Fruit fly (Drosophila melanogaster) whole organism, embryonic: ENCODE data around the gene CG42237.

Experiments used
- Atf3 ChIP-seq: fragments of 200-800 bp; sonication (Bioruptor generic); optimal IDR thresholded peaks from 3 replicates; lab custom pipeline; 2016; ENCODE audit warnings: missing biosample characterization, missing genetic modification characterization
- B-H2 ChIP-seq: fragments of 200-800 bp; sonication (Bioruptor generic); optimal IDR thresholded peaks from 2 replicates; lab custom pipeline; 2018; ENCODE audit warnings: missing biosample characterization, mild to moderate bottlenecking, missing genetic modification characterization
- Blimp-1 ChIP-seq: fragments of 200-800 bp; sonication (Bioruptor generic); optimal IDR thresholded peaks from 3 replicates; lab custom pipeline; 2018; ENCODE audit warnings: missing biosample characterization, missing genetic modification characterization, mild to moderate bottlenecking, moderate library complexity, missing genetic modification reagents
- CG10462 ChIP-seq: fragments of 200-800 bp; sonication (Bioruptor generic); optimal IDR thresholded peaks from 2 replicates; lab custom pipeline; 2016; ENCODE audit warnings: missing biosample characterization, missing genetic modification characterization
- CG12071 ChIP-seq: fragments of 200-800 bp; sonication (Bioruptor generic); optimal IDR thresholded peaks from 3 replicates; lab custom pipeline; 2018; ENCODE audit warnings: missing biosample characterization, mild to moderate bottlenecking, missing genetic modification characterization
- CG15479 ChIP-seq: fragments of 200-800 bp; sonication (Bioruptor generic); optimal IDR thresholded peaks from 3 replicates; lab custom pipeline; 2019; ENCODE audit warnings: missing biosample characterization, mild to moderate bottlenecking, missing genetic modification characterization, moderate library complexity
- CG17612 ChIP-seq: fragments of 200-800 bp; sonication (Bioruptor generic); IDR thresholded peaks from 2 replicates; pipeline ENCODE4 v1.3.6; 2022; ENCODE audit warnings: missing biosample characterization, missing genetic modification characterization
- CG2116 ChIP-seq: fragments of 200-800 bp; sonication (Bioruptor generic); optimal IDR thresholded peaks from 3 replicates; lab custom pipeline; 2018; ENCODE audit warnings: missing biosample characterization, mild to moderate bottlenecking, missing genetic modification characterization
- CG34224 ChIP-seq: fragments of 200-800 bp; sonication (Bioruptor generic); IDR thresholded peaks from 3 replicates; pipeline ENCODE4 v1.3.6; 2022; ENCODE audit warnings: missing biosample characterization, missing genetic modification characterization; ENCODE audit not compliant: partially characterized antibody
- CG34376 ChIP-seq: fragments of 200-800 bp; sonication (Bioruptor generic); optimal IDR thresholded peaks from 2 replicates; lab custom pipeline; 2018; ENCODE audit warnings: missing biosample characterization, mild to moderate bottlenecking, missing genetic modification characterization
- CG34422 ChIP-seq: fragments of 200-800 bp; sonication (Bioruptor generic); IDR thresholded peaks from 3 replicates; pipeline ENCODE4 v1.3.6; 2022; ENCODE audit warnings: missing biosample characterization, missing genetic modification characterization
- CG3847 ChIP-seq: fragments of 200-800 bp; sonication (Bioruptor generic); IDR thresholded peaks from 2 replicates; pipeline ENCODE4 v1.3.6; 2022; ENCODE audit warnings: missing biosample characterization, missing genetic modification characterization
- CG4360 ChIP-seq: fragments of 200-800 bp; sonication (Bioruptor generic); IDR thresholded peaks from 2 replicates; pipeline ENCODE4 v1.3.6; 2022; ENCODE audit warnings: missing biosample characterization, missing genetic modification characterization
- CG6765 ChIP-seq: fragments of 200-800 bp; sonication (Bioruptor generic); optimal IDR thresholded peaks from 3 replicates; lab custom pipeline; 2017; ENCODE audit warnings: missing biosample characterization, mild to moderate bottlenecking, missing genetic modification characterization
- CG7839 ChIP-seq: fragments of 200-800 bp; sonication (Bioruptor generic); optimal IDR thresholded peaks from 3 replicates; lab custom pipeline; 2018; ENCODE audit warnings: missing biosample characterization, mild to moderate bottlenecking, missing genetic modification characterization, moderate library complexity
- CG8924 ChIP-seq: fragments of 200-800 bp; optimal IDR thresholded peaks from 3 replicates; lab custom pipeline; 2019; ENCODE audit warnings: missing biosample characterization, mild to moderate bottlenecking, missing genetic modification characterization, moderate library complexity
- CHES-1-like ChIP-seq: fragments of 200-800 bp; sonication (Bioruptor generic); optimal IDR thresholded peaks from 2 replicates; lab custom pipeline; 2016; ENCODE audit warnings: missing biosample characterization, missing genetic modification characterization
- D ChIP-seq, 2 experiments: fragments of 200-800 bp in 1 of 2; fragments of >200 bp in 1 of 2; sonication (Bioruptor generic) in 1 of 2; optimal IDR thresholded peaks; 2 replicates in 1 of 2; 3 replicates in 1 of 2; lab custom pipeline; 2017; ENCODE audit warnings: mild to moderate bottlenecking in 1 of 2, missing biosample characterization in 1 of 2, missing genetic modification characterization in 1 of 2, missing genetic modification reagents in 1 of 2
- HLHmδ ChIP-seq: fragments of 200-800 bp; sonication (Bioruptor generic); optimal IDR thresholded peaks from 2 replicates; lab custom pipeline; 2018; ENCODE audit warnings: missing biosample characterization, mild to moderate bottlenecking, missing genetic modification characterization, moderate library complexity
- HmgD ChIP-seq: fragments of 200-800 bp; sonication (Bioruptor generic); optimal IDR thresholded peaks from 3 replicates; lab custom pipeline; 2016; ENCODE audit warnings: missing biosample characterization, missing genetic modification characterization
- Hmx ChIP-seq: fragments of 200-800 bp; sonication (Bioruptor generic); optimal IDR thresholded peaks from 2 replicates; lab custom pipeline; 2016; ENCODE audit warnings: missing biosample characterization, missing genetic modification characterization
- Neu2 ChIP-seq: fragments of 200-800 bp; sonication (Bioruptor generic); optimal IDR thresholded peaks from 3 replicates; lab custom pipeline; 2016; ENCODE audit warnings: missing biosample characterization, missing genetic modification characterization, borderline replicate concordance
- Nf-YC ChIP-seq: fragments of 200-800 bp; optimal IDR thresholded peaks from 3 replicates; lab custom pipeline; 2019; ENCODE audit warnings: missing biosample characterization, mild to moderate bottlenecking, missing genetic modification characterization, moderate library complexity
- Oli ChIP-seq: fragments of 200-800 bp; sonication (Bioruptor generic); optimal IDR thresholded peaks from 2 replicates; lab custom pipeline; 2018; ENCODE audit warnings: missing biosample characterization, mild to moderate bottlenecking, missing genetic modification characterization, moderate library complexity
- Sry-δ ChIP-seq: fragments of 200-800 bp; sonication (Bioruptor generic); optimal IDR thresholded peaks from 2 replicates; lab custom pipeline; 2016; ENCODE audit warnings: missing biosample characterization, missing genetic modification characterization
- Xbp1 ChIP-seq: fragments of 200-800 bp; sonication (Bioruptor generic); optimal IDR thresholded peaks from 3 replicates; lab custom pipeline; 2016; ENCODE audit warnings: missing biosample characterization, mild to moderate bottlenecking, missing genetic modification characterization
- ara ChIP-seq: fragments of 200-800 bp; sonication (Bioruptor generic); IDR thresholded peaks from 2 replicates; pipeline ENCODE4 v1.3.6; 2022; ENCODE audit warnings: missing biosample characterization, missing genetic modification characterization
- ash1 ChIP-seq: fragments of 200-800 bp; sonication (Bioruptor generic); optimal IDR thresholded peaks from 2 replicates; lab custom pipeline; 2018; ENCODE audit warnings: missing biosample characterization, mild to moderate bottlenecking, missing genetic modification characterization
- bcd ChIP-seq: fragments of 200-800 bp; sonication (Bioruptor generic); optimal IDR thresholded peaks from 2 replicates; lab custom pipeline; 2017; ENCODE audit warnings: missing biosample characterization, mild to moderate bottlenecking, missing genetic modification characterization
- caup ChIP-seq: fragments of 200-800 bp; sonication (Bioruptor generic); optimal IDR thresholded peaks from 3 replicates; lab custom pipeline; 2017; ENCODE audit warnings: missing biosample characterization, mild to moderate bottlenecking, missing genetic modification characterization, moderate library complexity; ENCODE audit not compliant: severe bottlenecking
- chinmo ChIP-seq: fragments of 200-800 bp; sonication (Bioruptor generic); IDR thresholded peaks from 4 replicates; pipeline ENCODE4 v1.3.6; 2022; ENCODE audit warnings: missing biosample characterization, missing genetic modification characterization; ENCODE audit not compliant: partially characterized antibody
- crp ChIP-seq, 2 experiments: fragments of 200-800 bp; sonication (Bioruptor generic); optimal IDR thresholded peaks; 2 replicates in 1 of 2; 3 replicates in 1 of 2; lab custom pipeline; 2017; ENCODE audit warnings: missing biosample characterization in 2 of 2, missing genetic modification characterization in 2 of 2, mild to moderate bottlenecking in 1 of 2, moderate library complexity in 1 of 2
- danr ChIP-seq: fragments of 200-800 bp; sonication (Bioruptor generic); IDR thresholded peaks from 2 replicates; pipeline ENCODE4 v1.3.6; 2022; ENCODE audit warnings: missing biosample characterization, missing genetic modification characterization
- dmrt11E ChIP-seq: fragments of 200-800 bp; sonication (Bioruptor generic); optimal IDR thresholded peaks from 3 replicates; lab custom pipeline; 2018; ENCODE audit warnings: missing biosample characterization, mild to moderate bottlenecking, missing genetic modification characterization, moderate library complexity
- dysf ChIP-seq: fragments of 200-800 bp; sonication (Bioruptor generic); IDR thresholded peaks from 3 replicates; pipeline ENCODE4 v1.3.6; 2022; ENCODE audit warnings: missing biosample characterization, missing genetic modification characterization
- ems ChIP-seq: fragments of 200-800 bp; sonication (Bioruptor generic); optimal IDR thresholded peaks from 3 replicates; lab custom pipeline; 2016; ENCODE audit warnings: missing biosample characterization, missing genetic modification characterization
- grn ChIP-seq: fragments of 200-800 bp; sonication (Bioruptor generic); optimal IDR thresholded peaks from 3 replicates; lab custom pipeline; 2017; ENCODE audit warnings: missing biosample characterization, missing genetic modification characterization
- hbn ChIP-seq: fragments of 200-800 bp; sonication (Bioruptor generic); IDR thresholded peaks from 2 replicates; pipeline ENCODE4 v1.3.6; 2022; ENCODE audit warnings: missing biosample characterization, missing genetic modification characterization; ENCODE audit not compliant: partially characterized antibody
- lab ChIP-seq: fragments of 200-800 bp; sonication (Bioruptor generic); optimal IDR thresholded peaks from 3 replicates; lab custom pipeline; 2017; ENCODE audit warnings: missing biosample characterization, missing genetic modification characterization, mild to moderate bottlenecking, moderate library complexity, missing genetic modification reagents
- lilli ChIP-seq: fragments of 200-800 bp; sonication (Bioruptor generic); optimal IDR thresholded peaks from 3 replicates; lab custom pipeline; 2016; ENCODE audit warnings: missing biosample characterization, missing genetic modification characterization
- mirr ChIP-seq: fragments of 200-800 bp; sonication (Bioruptor generic); optimal IDR thresholded peaks from 3 replicates; lab custom pipeline; 2018; ENCODE audit warnings: missing biosample characterization, mild to moderate bottlenecking, missing genetic modification characterization
- ranshi ChIP-seq: fragments of 200-800 bp; sonication (Bioruptor generic); IDR thresholded peaks from 2 replicates; pipeline ENCODE4 v1.3.6; 2022; ENCODE audit warnings: missing biosample characterization, missing genetic modification characterization
- row ChIP-seq: fragments of 200-800 bp; sonication (Bioruptor generic); IDR thresholded peaks from 3 replicates; pipeline ENCODE4 v1.3.6; 2022; ENCODE audit warnings: missing biosample characterization, missing genetic modification characterization
- sob ChIP-seq: fragments of 200-800 bp; sonication (Bioruptor generic); IDR thresholded peaks from 2 replicates; pipeline ENCODE4 v1.3.6; 2022; ENCODE audit warnings: missing biosample characterization, missing genetic modification characterization
- tio ChIP-seq: fragments of 200-800 bp; sonication (Bioruptor generic); optimal IDR thresholded peaks from 2 replicates; lab custom pipeline; 2017; ENCODE audit warnings: missing biosample characterization, missing genetic modification characterization, inconsistent platforms
- zfh1 ChIP-seq: fragments of 200-800 bp; sonication (Bioruptor generic); IDR thresholded peaks from 3 replicates; pipeline ENCODE4 v1.3.6; 2022; ENCODE audit warnings: missing biosample characterization, missing genetic modification characterization
- zfh2 ChIP-seq: fragments of 200-800 bp; sonication (Bioruptor generic); optimal IDR thresholded peaks from 2 replicates; lab custom pipeline; 2016; ENCODE audit warnings: missing biosample characterization, missing genetic modification characterization

CG42237 gene

DNA sequence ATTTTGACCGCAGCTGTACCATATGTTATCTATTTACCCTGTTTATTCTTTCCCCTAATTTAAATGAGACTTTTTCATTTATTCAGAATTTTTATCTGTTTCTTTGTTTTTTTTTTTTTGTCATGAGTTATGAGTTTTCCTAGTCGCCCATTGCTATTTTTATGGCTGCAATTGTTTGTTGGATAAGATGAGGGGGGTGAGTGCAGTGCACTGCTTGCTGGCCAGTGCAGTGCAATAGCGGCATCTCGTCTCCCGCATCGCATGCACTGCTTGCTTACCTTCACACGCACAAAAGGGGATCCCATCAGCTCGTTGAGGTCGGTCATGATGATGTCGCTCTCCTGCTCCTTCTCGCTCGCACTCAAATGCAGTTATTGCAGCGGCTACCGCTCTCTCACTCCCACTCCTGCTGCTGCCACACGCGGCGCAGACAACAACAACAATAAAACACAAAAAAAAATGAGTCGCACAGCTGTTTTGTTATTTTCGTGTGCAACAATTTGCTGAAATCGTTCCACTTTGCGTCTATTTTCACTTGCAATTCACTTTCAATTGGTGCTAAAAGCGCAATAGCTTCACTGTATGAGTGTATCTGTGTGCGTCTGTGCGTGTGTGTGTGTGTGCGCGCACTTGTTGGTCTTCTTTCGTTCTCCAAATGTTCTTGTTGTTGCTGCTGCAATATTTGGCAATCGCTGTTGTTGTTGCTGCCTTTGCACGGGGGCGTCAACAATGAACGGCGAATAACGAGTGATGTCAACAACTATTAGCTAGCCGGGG lies 13.2 kb downstream of the CG42237 start (continued):
- TF ChIP-seq B-H2 (GFP tag; lab: Kevin White, UChicago) (no peak), tio (GFP tag; lab: Kevin White, UChicago) (peak; percentile 52), Oli (tag; lab: Kevin White, UChicago) (peak; percentile 19), dmrt11E (peak; percentile 21), CG10462 (no peak), D (optimal IDR thresholded peaks at IDR 0.05; lab: Kevin White, UChicago) (no peak), D (GFP tag; optimal IDR thresholded peaks at IDR 0.05; lab: Kevin White, UChicago) (peak; percentile 31), Xbp1 (GFP tag; lab: Kevin White, UChicago) (peak; percentile 53), CG6765 (GFP tag; lab: Kevin White, UChicago) (peak; percentile 1), Blimp-1 (GFP tag; lab: Kevin White, UChicago) (peak; percentile 84), CG34224 (no peak), Atf3 (GFP tag; lab: Kevin White, UChicago) (peak; percentile 33), CG34376 (GFP tag; lab: Kevin White, UChicago) (no peak), ranshi (0 out of 2 replicates have a peak, but pooled peaks have one; percentile 23), CG17612 (GFP tag; lab: Robert Waterston, UW) (no peak), ara (GFP tag; lab: Robert Waterston, UW) (peak; percentile 44; the same call in 1 of the 2 replicates), CG4360 (peak; percentile 79), bcd (peak; percentile 16)

DNA sequence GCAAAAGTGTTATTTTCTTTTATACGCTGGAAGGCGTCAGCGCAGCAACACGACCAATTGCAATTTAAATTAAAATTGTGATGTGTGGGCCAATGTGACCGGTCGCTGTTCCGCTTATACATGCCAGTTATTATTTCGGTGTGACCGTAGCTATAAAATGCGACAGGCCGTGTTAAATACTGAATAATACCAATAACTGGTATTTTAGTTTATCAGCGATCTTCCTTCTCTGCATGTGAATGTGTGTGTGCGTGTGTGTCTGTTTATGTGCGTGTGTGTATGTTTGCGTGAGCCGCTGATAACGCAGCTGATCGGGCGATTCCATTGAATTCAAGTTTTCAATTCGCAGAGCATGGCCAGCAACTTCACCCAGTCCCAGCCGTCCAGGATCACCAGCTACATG lies 13.8 kb downstream of the CG42237 start, which contains the start of the genes CG32638, CG15717 and MFS10:
Gene CG32638, minus strand, starts transcription at position 45 of the 403 bp plus-strand sequence.
Gene CG15717, plus strand, starts transcription at position 203 of the 403 bp plus-strand sequence.
Gene MFS10, plus strand, starts transcription at position 269 of the 403 bp plus-strand sequence.
- no peak for TF ChIP-seq Neu2 (GFP tag; lab: Kevin White, UChicago)
- peak; percentile 28 for TF ChIP-seq mirr (GFP tag; lab: Kevin White, UChicago)
- peak; percentile 46 for TF ChIP-seq CHES-1-like (GFP tag; lab: Kevin White, UChicago)
- peak; percentile 11 for TF ChIP-seq CG8924 (tag; lab: Kevin White, UChicago)
- TF ChIP-seq ash1 (GFP tag; lab: Kevin White, UChicago), result no peak
- peak; percentile 44 for TF ChIP-seq CG12071 (GFP tag; lab: Kevin White, UChicago)
- TF ChIP-seq row (GFP tag; lab: Robert Waterston, UW), result peak; percentile 56
- no peak for TF ChIP-seq bcd
- TF ChIP-seq sob (GFP tag; lab: Robert Waterston, UW), result peak; percentile 33; the same call in 1 of the 2 replicates
- peak; percentile 38 for TF ChIP-seq CG3847 (GFP tag; lab: Robert Waterston, UW)
- TF ChIP-seq caup, result peak; percentile 20
- peak; percentile 0 for TF ChIP-seq CG7839 (tag; lab: Kevin White, UChicago)
- peak; percentile 99 for TF ChIP-seq grn (GFP tag; lab: Kevin White, UChicago)
- TF ChIP-seq zfh2, result peak; percentile 19
- peak; percentile 19 for TF ChIP-seq lab (GFP tag; lab: Kevin White, UChicago)
- peak in 1 of 2 experiments; percentile 76 for TF ChIP-seq crp (GFP tag; optimal IDR thresholded peaks at IDR 0.05; lab: Kevin White, UChicago)
- TF ChIP-seq HLHmδ (GFP tag; lab: Kevin White, UChicago), result no peak
- TF ChIP-seq CG2116 (GFP tag; lab: Kevin White, UChicago), result peak; percentile 44
- TF ChIP-seq hbn (GFP tag; lab: Robert Waterston, UW), result peak; percentile 28; the same call in 1 of the 2 replicates
- TF ChIP-seq CG15479 (GFP tag; lab: Kevin White, UChicago), result peak; percentile 73
- no peak for TF ChIP-seq ems
- no peak for TF ChIP-seq Hmx (GFP tag; lab: Kevin White, UChicago)
- TF ChIP-seq chinmo (GFP tag; lab: Robert Waterston, UW), result peak; percentile 90; the same call in 2 of the 4 replicates
- peak; percentile 31; the same call in 1 of the 3 replicates for TF ChIP-seq zfh1
- no peak for TF ChIP-seq danr
- TF ChIP-seq HmgD (GFP tag; lab: Kevin White, UChicago), result peak; percentile 9
- TF ChIP-seq lilli (GFP tag; lab: Kevin White, UChicago), result peak; percentile 17
- TF ChIP-seq Nf-YC (tag; lab: Kevin White, UChicago), result peak; percentile 63
- no peak for TF ChIP-seq CG4360
- TF ChIP-seq CG34422 (GFP tag; lab: Robert Waterston, UW), result peak; percentile 55; the same call in 1 of the 3 replicates
- TF ChIP-seq Sry-δ (GFP tag; lab: Kevin White, UChicago), result peak; percentile 53
- TF ChIP-seq dysf (GFP tag; lab: Robert Waterston, UW), result no peak
